In genomic region chrV:10174632-10175075, ce11 we compare ENCODE assay signal across 6 worm cellular contexts.
A peak's percentile ranks its signal among the peaks of the same experiment; 100 is the strongest.
TF ChIP-seq lines count a peak whose summit lies in the region.

No protein-coding gene starts in this region.

TF ChIP-seq in whole organism, L1 larva, 84 proteins besides CTCF, POLR2A, EP300 and RAD21 (continued from another document and continues in another):
- peak; percentile 76 for TF ChIP-seq ztf-4 (tag; optimal IDR thresholded peaks at IDR 0.05; lab: Kevin White, UChicago)
- TF ChIP-seq aha-1 (tag; optimal IDR thresholded peaks at IDR 0.05; lab: Kevin White, UChicago), result no peak
- peak; percentile 44 to 81 (median 54) for TF ChIP-seq ceh-82 (tag; optimal IDR thresholded peaks at IDR 0.05; lab: Kevin White, UChicago)
- TF ChIP-seq isw-1 (GFP tag; IDR thresholded peaks at IDR 0.05; lab: Robert Waterston, UW), result peak; percentile 78
- peak; percentile 85 for TF ChIP-seq swsn-7 (tag; optimal IDR thresholded peaks at IDR 0.05; lab: Kevin White, UChicago)
- TF ChIP-seq ceh-8 (GFP tag; optimal IDR thresholded peaks at IDR 0.05; lab: Kevin White, UChicago), result peak; percentile 77
- TF ChIP-seq nhr-28 (tag; optimal IDR thresholded peaks at IDR 0.05; lab: Kevin White, UChicago), result no peak
- no peak for TF ChIP-seq skn-1 (tag; optimal IDR thresholded peaks at IDR 0.05; lab: Kevin White, UChicago)
- no peak for TF ChIP-seq hpl-2 (GFP tag; optimal IDR thresholded peaks at IDR 0.05; lab: Kevin White, UChicago)
- TF ChIP-seq lin-35 (GFP tag; optimal IDR thresholded peaks at IDR 0.05; lab: Kevin White, UChicago), result peak in 1 of 2 experiments; percentile 62
- TF ChIP-seq sox-4 (tag; optimal IDR thresholded peaks at IDR 0.05; lab: Kevin White, UChicago), result peak; percentile 43
- no peak for TF ChIP-seq C04F5.9 (tag; optimal IDR thresholded peaks at IDR 0.05; lab: Kevin White, UChicago)
- TF ChIP-seq efl-3 (GFP tag; optimal IDR thresholded peaks at IDR 0.05; lab: Kevin White, UChicago), result no peak
- no peak for TF ChIP-seq rnt-1 (tag; optimal IDR thresholded peaks at IDR 0.05; lab: Kevin White, UChicago)
- TF ChIP-seq egl-13 (tag; optimal IDR thresholded peaks at IDR 0.05; lab: Kevin White, UChicago), result peak; percentile 91
- no peak for TF ChIP-seq C16A3.4 (tag; optimal IDR thresholded peaks at IDR 0.05; lab: Kevin White, UChicago)
- no peak for TF ChIP-seq ama-1 (optimal IDR thresholded peaks at IDR 0.05; lab: Kevin White, UChicago)
- TF ChIP-seq blmp-1 (tag; optimal IDR thresholded peaks at IDR 0.05; lab: Kevin White, UChicago), result no peak
- peak; percentile 56 to 78 for TF ChIP-seq lsy-2 (tag; optimal IDR thresholded peaks at IDR 0.05; lab: Kevin White, UChicago)
- no peak for TF ChIP-seq vab-15 (tag; optimal IDR thresholded peaks at IDR 0.05; lab: Kevin White, UChicago)
- peak; percentile 9; the same call in 1 of the 2 replicates for TF ChIP-seq mab-9 (GFP tag; IDR thresholded peaks at IDR 0.05; lab: Robert Waterston, UW)
- TF ChIP-seq mef-2 (tag; optimal IDR thresholded peaks at IDR 0.05; lab: Kevin White, UChicago), result peak; percentile 53

TF ChIP-seq in whole organism, L2 larva, 48 proteins besides CTCF, POLR2A, EP300 and RAD21 (continued from another document):
- no peak for TF ChIP-seq ceh-82 (tag; optimal IDR thresholded peaks at IDR 0.05; lab: Kevin White, UChicago)
- no peak for TF ChIP-seq ztf-1 (GFP tag; conservative IDR thresholded peaks at IDR 0.05; lab: Robert Waterston, UW)
- no peak for TF ChIP-seq dmd-4 (tag; optimal IDR thresholded peaks at IDR 0.05; lab: Kevin White, UChicago)
- TF ChIP-seq nhr-11 (tag; optimal IDR thresholded peaks at IDR 0.05; lab: Kevin White, UChicago), result no peak
- peak; percentile 66 for TF ChIP-seq lin-39 (tag; optimal IDR thresholded peaks at IDR 0.05; lab: Kevin White, UChicago)
- no peak for TF ChIP-seq mbf-1 (tag; optimal IDR thresholded peaks at IDR 0.05; lab: Kevin White, UChicago)
- TF ChIP-seq sma-9 (GFP tag; optimal IDR thresholded peaks at IDR 0.05; lab: Kevin White, UChicago), result peak; percentile 79
- no peak for TF ChIP-seq sma-9 (tag; optimal IDR thresholded peaks at IDR 0.05; lab: Kevin White, UChicago)
- peak; percentile 95 for TF ChIP-seq zag-1 (tag; optimal IDR thresholded peaks at IDR 0.05; lab: Kevin White, UChicago)
- no peak for TF ChIP-seq unc-62 (GFP tag; optimal IDR thresholded peaks at IDR 0.05; lab: Kevin White, UChicago)
- TF ChIP-seq nhr-129 (tag; optimal IDR thresholded peaks at IDR 0.05; lab: Kevin White, UChicago), result peak; percentile 92
- peak; percentile 55 for TF ChIP-seq nhr-21 (tag; optimal IDR thresholded peaks at IDR 0.05; lab: Kevin White, UChicago)
- peak; percentile 95 for TF ChIP-seq C34F6.9 (tag; optimal IDR thresholded peaks at IDR 0.05; lab: Kevin White, UChicago)
- TF ChIP-seq mdl-1 (tag; optimal IDR thresholded peaks at IDR 0.05; lab: Kevin White, UChicago), result peak; percentile 65 to 91

TF ChIP-seq in whole organism, L3 larva, 47 proteins besides CTCF, POLR2A, EP300 and RAD21 (continued from another document):
- TF ChIP-seq eor-1 (tag; optimal IDR thresholded peaks at IDR 0.05; lab: Kevin White, UChicago) (no peak), zag-1 (tag; optimal IDR thresholded peaks at IDR 0.05; lab: Kevin White, UChicago) (peak; percentile 69), fkh-2 (tag; optimal IDR thresholded peaks at IDR 0.05; lab: Kevin White, UChicago) (no peak), pha-4 (tag; optimal IDR thresholded peaks at IDR 0.05; lab: Kevin White, UChicago) (no peak), elt-1 (tag; optimal IDR thresholded peaks at IDR 0.05; lab: Kevin White, UChicago) (peak; percentile 55), ceh-9 (tag; optimal IDR thresholded peaks at IDR 0.05; lab: Kevin White, UChicago) (no peak), ztf-4 (tag; optimal IDR thresholded peaks at IDR 0.05; lab: Kevin White, UChicago) (no peak), ZK546.5 (tag; optimal IDR thresholded peaks at IDR 0.05; lab: Kevin White, UChicago) (no peak), nhr-12 (tag; optimal IDR thresholded peaks at IDR 0.05; lab: Kevin White, UChicago) (no peak), unc-39 (tag; optimal IDR thresholded peaks at IDR 0.05; lab: Kevin White, UChicago) (no peak)

TF ChIP-seq in whole organism, L4 larva, 104 proteins besides CTCF, POLR2A, EP300 and RAD21 (continued from another document and continues in another):
- TF ChIP-seq F26F4.8 (GFP tag; conservative IDR thresholded peaks at IDR 0.05; lab: Robert Waterston, UW) (no peak), F49E8.2 (tag; optimal IDR thresholded peaks at IDR 0.05; lab: Kevin White, UChicago; ENCODE audit: borderline replicate concordance) (no peak), set-16 (GFP tag; IDR thresholded peaks at IDR 0.05; lab: Robert Waterston, UW) (peak; percentile 81), lin-13 (GFP tag; optimal IDR thresholded peaks at IDR 0.05; lab: Kevin White, UChicago) (no peak), aly-2 (tag; optimal IDR thresholded peaks at IDR 0.05; lab: Kevin White, UChicago) (no peak), ceh-20 (GFP tag; IDR thresholded peaks at IDR 0.05; lab: Robert Waterston, UW) (peak; percentile 58; the same call in 1 of the 2 replicates), dve-1 (tag; optimal IDR thresholded peaks at IDR 0.05; lab: Kevin White, UChicago; ENCODE audit: insufficient read depth) (no peak), zag-1 (tag; optimal IDR thresholded peaks at IDR 0.05; lab: Kevin White, UChicago) (peak; percentile 20), madf-9 (GFP tag; conservative IDR thresholded peaks at IDR 0.05; lab: Robert Waterston, UW) (no peak), rbr-2 (tag; optimal IDR thresholded peaks at IDR 0.05; lab: Kevin White, UChicago) (peak; percentile 89), lin-15B (tag; optimal IDR thresholded peaks at IDR 0.05; lab: Kevin White, UChicago) (no peak), daf-19 (GFP tag; conservative IDR thresholded peaks at IDR 0.05; lab: Robert Waterston, UW) (no peak), fkh-10 (GFP tag; optimal IDR thresholded peaks at IDR 0.05; lab: Kevin White, UChicago) (peak; percentile 98), nhr-111 (GFP tag; optimal IDR thresholded peaks at IDR 0.05; lab: Kevin White, UChicago) (no peak), gei-8 (GFP tag; optimal IDR thresholded peaks at IDR 0.05; lab: Kevin White, UChicago) (no peak), Y75B8A.6 (GFP tag; IDR thresholded peaks at IDR 0.05; lab: Robert Waterston, UW) (no peak), lim-7 (GFP tag; IDR thresholded peaks at IDR 0.05; lab: Robert Waterston, UW) (no peak), nhr-11 (tag; optimal IDR thresholded peaks at IDR 0.05; lab: Kevin White, UChicago) (peak; percentile 86), attf-4 (tag; optimal IDR thresholded peaks at IDR 0.05; lab: Kevin White, UChicago) (no peak), dmd-9 (GFP tag; IDR thresholded peaks at IDR 0.05; lab: Robert Waterston, UW) (no peak), hlh-30 (tag; optimal IDR thresholded peaks at IDR 0.05; lab: Kevin White, UChicago; ENCODE audit: insufficient read depth) (peak; percentile 73), nhr-42 (GFP tag; IDR thresholded peaks at IDR 0.05; lab: Robert Waterston, UW) (0 out of 2 replicates have a peak, but pooled peaks have one; percentile 15), ceh-32 (tag; optimal IDR thresholded peaks at IDR 0.05; lab: Kevin White, UChicago; ENCODE audit: poor library complexity) (no peak), egl-43 (GFP tag; IDR thresholded peaks at IDR 0.05; lab: Robert Waterston, UW) (peak; percentile 84), mdl-1 (tag; optimal IDR thresholded peaks at IDR 0.05; lab: Kevin White, UChicago) (peak; percentile 18 to 90), unc-39 (tag; optimal IDR thresholded peaks at IDR 0.05; lab: Kevin White, UChicago) (no peak), nhr-48 (tag; optimal IDR thresholded peaks at IDR 0.05; lab: Kevin White, UChicago) (peak; percentile 25), unc-62 (GFP tag; optimal IDR thresholded peaks at IDR 0.05 in 1 of 2; lab: Kevin White, UChicago) (peak in 1 of 2 experiments; percentile 1), unc-62 (tag; optimal IDR thresholded peaks at IDR 0.05; lab: Kevin White, UChicago) (peak; percentile 33), F37D6.2 (tag; optimal IDR thresholded peaks at IDR 0.05; lab: Kevin White, UChicago) (peak; percentile 84)

TF ChIP-seq in whole organism, late embryonic, 69 proteins besides CTCF, POLR2A, EP300 and RAD21 (continued from another document):
- TF ChIP-seq ahr-1 (tag; optimal IDR thresholded peaks at IDR 0.05; lab: Kevin White, UChicago) (no peak), C38D4.7 (GFP tag; optimal IDR thresholded peaks at IDR 0.05; lab: Kevin White, UChicago) (no peak), hlh-6 (tag; optimal IDR thresholded peaks at IDR 0.05; lab: Kevin White, UChicago) (no peak), pqm-1 (tag; optimal IDR thresholded peaks at IDR 0.05; lab: Kevin White, UChicago) (no peak), mec-3 (tag; optimal IDR thresholded peaks at IDR 0.05; lab: Kevin White, UChicago; ENCODE audit: borderline replicate concordance) (no peak), sdc-2 (tag; optimal IDR thresholded peaks at IDR 0.05; lab: Kevin White, UChicago) (no peak), rnt-1 (tag; optimal IDR thresholded peaks at IDR 0.05; lab: Kevin White, UChicago) (no peak), fkh-10 (GFP tag; optimal IDR thresholded peaks at IDR 0.05; lab: Kevin White, UChicago) (no peak), lim-6 (tag; optimal IDR thresholded peaks at IDR 0.05; lab: Kevin White, UChicago) (no peak), unc-86 (tag; optimal IDR thresholded peaks at IDR 0.05; lab: Kevin White, UChicago) (no peak), K09A11.1 (tag; optimal IDR thresholded peaks at IDR 0.05; lab: Kevin White, UChicago; ENCODE audit: insufficient read depth) (no peak), tbx-2 (tag; optimal IDR thresholded peaks at IDR 0.05; lab: Kevin White, UChicago) (peak; percentile 37), unc-55 (GFP tag; optimal IDR thresholded peaks at IDR 0.05; lab: Kevin White, UChicago) (no peak), unc-3 (GFP tag; conservative IDR thresholded peaks at IDR 0.05; lab: Robert Waterston, UW) (no peak), unc-3 (tag; optimal IDR thresholded peaks at IDR 0.05; lab: Kevin White, UChicago) (peak; percentile 32), ceh-2 (tag; optimal IDR thresholded peaks at IDR 0.05; lab: Kevin White, UChicago) (no peak)

TF ChIP-seq in whole organism, young adult, 124 proteins besides CTCF, POLR2A, EP300 and RAD21 (continued from another document):
- TF ChIP-seq snpc-4 (GFP tag; optimal IDR thresholded peaks at IDR 0.05; lab: Kevin White, UChicago) (no peak), snpc-4 (tag; optimal IDR thresholded peaks at IDR 0.05; lab: Kevin White, UChicago) (peak in 1 of 4 experiments; percentile 5), snpc-1.3 (tag; optimal IDR thresholded peaks at IDR 0.05; lab: Kevin White, UChicago; ENCODE audit: insufficient read depth) (no peak), xnd-1 (tag; optimal IDR thresholded peaks at IDR 0.05; lab: Kevin White, UChicago) (no peak), dox-1 (GFP tag; IDR thresholded peaks at IDR 0.05; lab: Robert Waterston, UW) (0 out of 2 replicates have a peak, but pooled peaks have one; percentile 51), mes-4 (tag; optimal IDR thresholded peaks at IDR 0.05; lab: Kevin White, UChicago) (no peak), sptf-2 (GFP tag; optimal IDR thresholded peaks at IDR 0.05; lab: Kevin White, UChicago) (no peak), ets-4 (GFP tag; optimal IDR thresholded peaks at IDR 0.05; lab: Kevin White, UChicago) (no peak), ztf-28 (GFP tag; IDR thresholded peaks at IDR 0.05; lab: Robert Waterston, UW) (no peak), F49E8.2 (tag; optimal IDR thresholded peaks at IDR 0.05; lab: Kevin White, UChicago; ENCODE audit: insufficient read depth) (no peak), ceh-58 (GFP tag; IDR thresholded peaks at IDR 0.05; lab: Robert Waterston, UW) (no peak), pbrm-1 (GFP tag; IDR thresholded peaks at IDR 0.05; lab: Robert Waterston, UW) (peak; percentile 45; the same call in 1 of the 2 replicates), C17E4.6 (GFP tag; IDR thresholded peaks at IDR 0.05; lab: Robert Waterston, UW) (no peak), lin-54 (GFP tag; optimal IDR thresholded peaks at IDR 0.05; lab: Kevin White, UChicago) (no peak), F55B11.4 (tag; optimal IDR thresholded peaks at IDR 0.05; lab: Kevin White, UChicago; ENCODE audit: borderline replicate concordance, insufficient read depth) (no peak), lin-35 (GFP tag; optimal IDR thresholded peaks at IDR 0.05; lab: Kevin White, UChicago) (peak in 1 of 3 experiments; percentile 41), tbx-9 (tag; optimal IDR thresholded peaks at IDR 0.05; lab: Kevin White, UChicago; ENCODE audit: borderline replicate concordance) (no peak), K11D2.4 (GFP tag; IDR thresholded peaks at IDR 0.05; lab: Robert Waterston, UW) (no peak; the same call in 1 of the 2 replicates), ztf-22 (GFP tag; optimal IDR thresholded peaks at IDR 0.05; lab: Kevin White, UChicago) (no peak), D2030.7 (GFP tag; IDR thresholded peaks at IDR 0.05; lab: Robert Waterston, UW) (no peak), attf-3 (GFP tag; conservative IDR thresholded peaks at IDR 0.05; lab: Robert Waterston, UW) (no peak), egl-18 (GFP tag; IDR thresholded peaks at IDR 0.05; lab: Robert Waterston, UW) (0 out of 2 replicates have a peak, but pooled peaks have one; percentile 24), nhr-90 (tag; optimal IDR thresholded peaks at IDR 0.05; lab: Kevin White, UChicago) (no peak), ztf-18 (tag; optimal IDR thresholded peaks at IDR 0.05; lab: Kevin White, UChicago) (no peak), let-607 (tag; optimal IDR thresholded peaks at IDR 0.05; lab: Kevin White, UChicago) (no peak)
